Fruit fly (Drosophila melanogaster) whole organism, wandering third instar larva: Measurements from ENCODE around the gene Tsp33B.

Source experiments
- Abd-B ChIP-seq: fragments of >200 bp; optimal IDR thresholded peaks from 2 replicates; lab custom pipeline; 2017; ENCODE audit warnings: missing biosample characterization, missing genetic modification characterization
- CG32264 ChIP-seq: fragments of 200-800 bp; sonication (Bioruptor generic); optimal IDR thresholded peaks from 2 replicates; lab custom pipeline; 2016; ENCODE audit warnings: missing biosample characterization, missing genetic modification characterization
- CG9705 ChIP-seq: fragments of 200-800 bp; sonication (Bioruptor generic); optimal IDR thresholded peaks from 2 replicates; lab custom pipeline; 2018; ENCODE audit warnings: missing biosample characterization, mild to moderate bottlenecking, missing genetic modification characterization
- GATAd ChIP-seq: sonication (Bioruptor generic); optimal IDR thresholded peaks from 2 replicates; lab custom pipeline; 2016; ENCODE audit warnings: missing biosample characterization, missing genetic modification characterization
- Hr78 ChIP-seq: fragments of >200 bp; optimal IDR thresholded peaks from 2 replicates; lab custom pipeline; 2017; ENCODE audit warnings: missing biosample characterization, missing genetic modification characterization
- Myc ChIP-seq: fragments of >200 bp; optimal IDR thresholded peaks from 2 replicates; lab custom pipeline; 2017
- brk ChIP-seq: fragments of 200-800 bp; sonication (Bioruptor generic); optimal IDR thresholded peaks from 2 replicates; lab custom pipeline; 2016; ENCODE audit warnings: missing biosample characterization, mild to moderate bottlenecking, missing genetic modification characterization
- dl ChIP-seq, 2 experiments: fragments of 175-275, 200-275 bp in 1 of 2; fragments of 200-275 bp in 1 of 2; sonication (Bioruptor generic); optimal IDR thresholded peaks; lab custom pipeline; 2018; ENCODE audit warnings: mild to moderate bottlenecking in 2 of 2, missing biosample characterization in 2 of 2, missing genetic modification characterization in 2 of 2, moderate library complexity in 2 of 2; ENCODE audit not compliant: partially characterized antibody in 2 of 2, insufficient read depth in 1 of 2
- lola ChIP-seq: fragments of >200 bp; optimal IDR thresholded peaks from 2 replicates; lab custom pipeline; 2017; ENCODE audit warnings: missing biosample characterization, missing genetic modification characterization
- psq ChIP-seq: fragments of 200-800 bp; sonication (Bioruptor generic); optimal IDR thresholded peaks from 3 replicates; lab custom pipeline; 2017; ENCODE audit warnings: missing biosample characterization, mild to moderate bottlenecking, missing genetic modification characterization, moderate library complexity
- rgr ChIP-seq: fragments of 200-800 bp; sonication (Bioruptor generic); optimal IDR thresholded peaks from 3 replicates; lab custom pipeline; 2016; ENCODE audit warnings: missing biosample characterization, mild to moderate bottlenecking, missing genetic modification characterization
- sage ChIP-seq: fragments of 200-800 bp; sonication (Bioruptor generic); optimal IDR thresholded peaks from 2 replicates; lab custom pipeline; 2016; ENCODE audit warnings: missing biosample characterization, mild to moderate bottlenecking, missing genetic modification characterization
- usp ChIP-seq: fragments of >200 bp; optimal IDR thresholded peaks from 2 replicates; lab custom pipeline; 2017; ENCODE audit warnings: missing biosample characterization, missing genetic modification characterization

DNA sequence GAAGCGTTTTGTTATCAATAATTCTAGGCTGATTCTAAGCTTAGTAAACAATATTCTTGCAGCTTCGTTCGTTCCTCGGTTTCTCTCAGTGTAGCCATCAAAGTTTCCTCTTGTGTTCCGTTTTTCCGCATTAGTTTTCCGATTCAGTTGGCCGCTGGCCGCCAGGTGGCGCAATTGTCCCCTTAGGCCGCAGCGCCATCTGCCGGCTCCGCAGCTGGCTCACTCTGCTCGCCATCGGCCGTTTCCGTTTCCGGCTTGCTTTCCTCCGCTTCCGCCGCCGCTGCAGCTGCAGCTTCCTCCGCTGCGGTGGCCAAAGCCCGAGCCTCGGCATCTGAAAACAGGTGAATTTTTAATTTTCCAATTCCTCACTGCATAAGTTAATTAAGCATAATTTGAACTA is 24.2 kb upstream of the Tsp33B start:
- no peak for TF ChIP-seq lola (GFP tag; lab: Kevin White, UChicago)
- TF ChIP-seq rgr (GFP tag; lab: Kevin White, UChicago), result peak; percentile 44
- no peak for TF ChIP-seq Hr78 (GFP tag; lab: Kevin White, UChicago)
- no peak for TF ChIP-seq Myc (lab: Kevin White, UChicago)
- TF ChIP-seq sage (GFP tag; lab: Kevin White, UChicago), result no peak
- TF ChIP-seq usp (GFP tag; lab: Kevin White, UChicago), result no peak
- no peak for TF ChIP-seq dl (GFP tag; optimal IDR thresholded peaks at IDR 0.05; lab: Kevin White, UChicago; ENCODE audit: insufficient read depth in 1 of 2, partially characterized antibody in 2 of 2)
- no peak for TF ChIP-seq psq (GFP tag; lab: Kevin White, UChicago)
- no peak for TF ChIP-seq GATAd
- TF ChIP-seq Abd-B (GFP tag; lab: Kevin White, UChicago), result no peak
- peak; percentile 53 for TF ChIP-seq CG9705 (GFP tag; lab: Kevin White, UChicago)
- TF ChIP-seq brk (GFP tag; lab: Kevin White, UChicago), result no peak
- TF ChIP-seq CG32264 (GFP tag; lab: Kevin White, UChicago), result no peak
